Fruit fly (Drosophila melanogaster): ENCODE data around the gene Gp93.

Gene Gp93

dm6 chr3R:27937752-27938694 lies 10.5 kb upstream of the Gp93 start, which contains the start of the genes NSD and BOD1 (continued):
- TF ChIP-seq CG7357 (GFP tag; IDR thresholded peaks at IDR 0.05), result peak; percentile 27; the same call in 1 of the 3 replicates
- no peak for TF ChIP-seq pb (GFP tag; optimal IDR thresholded peaks at IDR 0.05)
- peak; percentile 33; the same call in 1 of the 2 replicates for TF ChIP-seq gt (GFP tag; IDR thresholded peaks at IDR 0.05)
- peak; percentile 54 for TF ChIP-seq esg (GFP tag; conservative IDR thresholded peaks at IDR 0.05)
- TF ChIP-seq CG15514 (GFP tag; optimal IDR thresholded peaks at IDR 0.05), result peak; percentile 64
- peak; percentile 5 for TF ChIP-seq CG10543 (GFP tag; optimal IDR thresholded peaks at IDR 0.05)
- TF ChIP-seq zfh1 (GFP tag; IDR thresholded peaks at IDR 0.05), result peak; percentile 70; the same call in 1 of the 3 replicates
- TF ChIP-seq CG10147 (GFP tag; optimal IDR thresholded peaks at IDR 0.05), result peak; percentile 25
- TF ChIP-seq CG12744 (GFP tag; optimal IDR thresholded peaks at IDR 0.05), result no peak
- no peak for TF ChIP-seq CG8089 (GFP tag; optimal IDR thresholded peaks at IDR 0.05)
- TF ChIP-seq CG11247 (GFP tag; IDR thresholded peaks at IDR 0.05), result peak; percentile 76
- peak; percentile 58 for TF ChIP-seq Oli (tag; optimal IDR thresholded peaks at IDR 0.05)
- peak; percentile 34; the same call in 1 of the 2 replicates for TF ChIP-seq CG5953 (GFP tag; IDR thresholded peaks at IDR 0.05)
- no peak for TF ChIP-seq CG6683 (GFP tag; optimal IDR thresholded peaks at IDR 0.05)
- TF ChIP-seq CG15696 (tag; optimal IDR thresholded peaks at IDR 0.05), result peak; percentile 55
- TF ChIP-seq CG13424 (tag; optimal IDR thresholded peaks at IDR 0.05), result peak; percentile 45
- no peak for TF ChIP-seq eyg (GFP tag; optimal IDR thresholded peaks at IDR 0.05)
- TF ChIP-seq Gug (GFP tag; IDR thresholded peaks at IDR 0.05), result peak; percentile 82
- TF ChIP-seq CG9797 (GFP tag; optimal IDR thresholded peaks at IDR 0.05), result no peak
- peak; percentile 24 for TF ChIP-seq Antp (GFP tag; optimal IDR thresholded peaks at IDR 0.05)
- TF ChIP-seq grn (GFP tag; optimal IDR thresholded peaks at IDR 0.05), result no peak
- peak; percentile 96 for TF ChIP-seq hb (GFP tag; IDR thresholded peaks at IDR 0.05; ENCODE audit: partially characterized antibody)
- peak; percentile 12 for TF ChIP-seq HLH54F (GFP tag; optimal IDR thresholded peaks at IDR 0.05)
- TF ChIP-seq CG8281 (tag; optimal IDR thresholded peaks at IDR 0.05), result no peak
- peak; percentile 93 for TF ChIP-seq zen2 (GFP tag; IDR thresholded peaks at IDR 0.05; ENCODE audit: partially characterized antibody)
- peak; percentile 33 for TF ChIP-seq CG30431 (GFP tag; optimal IDR thresholded peaks at IDR 0.05)
- TF ChIP-seq nerfin-2 (GFP tag; IDR thresholded peaks at IDR 0.05; ENCODE audit: partially characterized antibody), result peak; percentile 90
- no peak for TF ChIP-seq dimm (GFP tag; IDR thresholded peaks at IDR 0.05)
- peak; percentile 85 for TF ChIP-seq Med (GFP tag)
- TF ChIP-seq CG11560 (tag; IDR thresholded peaks at IDR 0.05), result peak; percentile 62
- no peak for TF ChIP-seq hkb (optimal IDR thresholded peaks at IDR 0.05)
- TF ChIP-seq hkb (GFP tag; IDR thresholded peaks at IDR 0.05), result no peak
- peak; percentile 39 for TF ChIP-seq Dek (tag; optimal IDR thresholded peaks at IDR 0.05)
- TF ChIP-seq stc (GFP tag; IDR thresholded peaks at IDR 0.05), result no peak
- no peak for TF ChIP-seq cato (GFP tag; optimal IDR thresholded peaks at IDR 0.05; ENCODE audit: borderline replicate concordance)
- no peak for TF ChIP-seq CG12071 (GFP tag; optimal IDR thresholded peaks at IDR 0.05)
- TF ChIP-seq jing (GFP tag; optimal IDR thresholded peaks at IDR 0.05), result no peak
- TF ChIP-seq Dp (GFP tag; optimal IDR thresholded peaks at IDR 0.05), result peak; percentile 63
- TF ChIP-seq NfI (GFP tag; optimal IDR thresholded peaks at IDR 0.05), result peak; percentile 63
- TF ChIP-seq stwl (tag; optimal IDR thresholded peaks at IDR 0.05), result peak; percentile 39
- TF ChIP-seq cas (GFP tag; IDR thresholded peaks at IDR 0.05), result peak; percentile 57; the same call in 1 of the 2 replicates
- no peak for TF ChIP-seq hth (optimal IDR thresholded peaks at IDR 0.05)
- no peak for TF ChIP-seq Bteb2 (GFP tag; optimal IDR thresholded peaks at IDR 0.05)
- peak; percentile 13 for TF ChIP-seq gfzf (GFP tag; optimal IDR thresholded peaks at IDR 0.05)
- TF ChIP-seq bowl (GFP tag; IDR thresholded peaks at IDR 0.05), result no peak
- TF ChIP-seq pros (GFP tag; optimal IDR thresholded peaks at IDR 0.05), result no peak
- no peak for TF ChIP-seq Eip74EF (GFP tag; optimal IDR thresholded peaks at IDR 0.05)
- no peak for TF ChIP-seq Dad (GFP tag; optimal IDR thresholded peaks at IDR 0.05)

Data from whole organism, embryonic.